Fruit fly (Drosophila melanogaster) whole organism, embryonic: ENCODE results near the gene CG43993.

Source experiments
- ATbp ChIP-seq: fragments of 200-800 bp; sonication (Bioruptor generic); optimal IDR thresholded peaks from 2 replicates; lab custom pipeline; 2017; ENCODE audit warnings: missing biosample characterization, mild to moderate bottlenecking, missing genetic modification characterization, missing genetic modification reagents
- B-H2 ChIP-seq: fragments of 200-800 bp; sonication (Bioruptor generic); optimal IDR thresholded peaks from 2 replicates; lab custom pipeline; 2018; ENCODE audit warnings: missing biosample characterization, mild to moderate bottlenecking, missing genetic modification characterization
- Bdp1 ChIP-seq: fragments of 200-800 bp; sonication (Bioruptor generic); optimal IDR thresholded peaks from 3 replicates; lab custom pipeline; 2016; ENCODE audit warnings: missing biosample characterization, missing genetic modification characterization
- Bgb ChIP-seq: fragments of 200-800 bp; sonication (Bioruptor generic); IDR thresholded peaks from 2 replicates; pipeline ENCODE4 v1.3.6; 2022; ENCODE audit warnings: missing biosample characterization, missing genetic modification characterization; ENCODE audit not compliant: partially characterized antibody
- CG11695 ChIP-seq: fragments of 200-800 bp; sonication (Bioruptor generic); IDR thresholded peaks from 3 replicates; pipeline ENCODE4 v1.3.6; 2022; ENCODE audit warnings: missing biosample characterization, missing genetic modification characterization
- CG14014 ChIP-seq: fragments of 200-800 bp; sonication (Bioruptor generic); IDR thresholded peaks from 2 replicates; pipeline ENCODE4 v1.3.6; 2022; ENCODE audit warnings: missing biosample characterization, missing genetic modification characterization
- CG15011 ChIP-seq: fragments of 200-800 bp; sonication (Bioruptor generic); optimal IDR thresholded peaks from 3 replicates; lab custom pipeline; 2018; ENCODE audit warnings: missing biosample characterization, mild to moderate bottlenecking, missing genetic modification characterization
- CG34224 ChIP-seq: fragments of 200-800 bp; sonication (Bioruptor generic); IDR thresholded peaks from 3 replicates; pipeline ENCODE4 v1.3.6; 2022; ENCODE audit warnings: missing biosample characterization, missing genetic modification characterization; ENCODE audit not compliant: partially characterized antibody
- CG4360 ChIP-seq: fragments of 200-800 bp; sonication (Bioruptor generic); IDR thresholded peaks from 2 replicates; pipeline ENCODE4 v1.3.6; 2022; ENCODE audit warnings: missing biosample characterization, missing genetic modification characterization
- CG43689 ChIP-seq: fragments of 200-800 bp; sonication (Bioruptor generic); IDR thresholded peaks from 2 replicates; pipeline ENCODE4 v1.3.6; 2022; ENCODE audit warnings: missing biosample characterization, missing genetic modification characterization
- CG4617 ChIP-seq: fragments of 200-800 bp; sonication (Bioruptor generic); optimal IDR thresholded peaks from 3 replicates; lab custom pipeline; 2016; ENCODE audit warnings: missing biosample characterization, missing genetic modification characterization, borderline replicate concordance
- CG6689 ChIP-seq: fragments of 200-800 bp; sonication (Bioruptor generic); IDR thresholded peaks from 2 replicates; pipeline ENCODE4 v1.3.6; 2022; ENCODE audit warnings: missing biosample characterization, missing genetic modification characterization
- CG7928 ChIP-seq: fragments of 200-800 bp; sonication (Bioruptor generic); optimal IDR thresholded peaks from 2 replicates; lab custom pipeline; 2017; ENCODE audit warnings: missing biosample characterization, mild to moderate bottlenecking, missing genetic modification characterization
- CG8290 ChIP-seq, 3 experiments: fragments of 200-800 bp; sonication (Bioruptor generic); optimal IDR thresholded peaks; 2 replicates each; lab custom pipeline; 2016 to 2019; ENCODE audit warnings: missing biosample characterization in 3 of 3, missing genetic modification characterization in 3 of 3, mild to moderate bottlenecking in 2 of 3, moderate library complexity in 1 of 3
- CG8359 ChIP-seq: fragments of 200-800 bp; sonication (Bioruptor generic); optimal IDR thresholded peaks from 2 replicates; lab custom pipeline; 2017; ENCODE audit warnings: missing biosample characterization, mild to moderate bottlenecking, missing genetic modification characterization, borderline replicate concordance
- CG8388 ChIP-seq: fragments of 200-800 bp; sonication (Bioruptor generic); optimal IDR thresholded peaks from 2 replicates; lab custom pipeline; 2019; ENCODE audit warnings: missing biosample characterization, mild to moderate bottlenecking, missing genetic modification characterization, moderate library complexity
- CG8924 ChIP-seq: fragments of 200-800 bp; optimal IDR thresholded peaks from 3 replicates; lab custom pipeline; 2019; ENCODE audit warnings: missing biosample characterization, mild to moderate bottlenecking, missing genetic modification characterization, moderate library complexity
- Dbx ChIP-seq: fragments of 200-800 bp; sonication (Bioruptor generic); IDR thresholded peaks from 3 replicates; pipeline ENCODE4 v1.3.6; 2022; ENCODE audit warnings: missing biosample characterization, missing genetic modification characterization
- Fer1 ChIP-seq: fragments of 200-800 bp; sonication (Bioruptor generic); optimal IDR thresholded peaks from 2 replicates; lab custom pipeline; 2017; ENCODE audit warnings: missing biosample characterization, mild to moderate bottlenecking, missing genetic modification characterization
- GATAe ChIP-seq: fragments of 200-800 bp; sonication (Bioruptor generic); conservative IDR thresholded peaks from 2 replicates; pipeline ENCODE4 v1.3.6; 2022; ENCODE audit warnings: missing biosample characterization, missing genetic modification characterization
- Hand ChIP-seq: fragments of 200-800 bp; sonication (Bioruptor generic); optimal IDR thresholded peaks from 2 replicates; lab custom pipeline; 2017; ENCODE audit warnings: mild to moderate bottlenecking, missing biosample characterization, missing genetic modification reagents, missing genetic modification characterization
- Hmr ChIP-seq: fragments of 200-800 bp; sonication (Bioruptor generic); optimal IDR thresholded peaks from 3 replicates; lab custom pipeline; 2017; ENCODE audit warnings: mild to moderate bottlenecking, missing biosample characterization, missing genetic modification reagents, missing genetic modification characterization
- Hr78 ChIP-seq, 2 experiments: fragments of 200-800 bp in 1 of 2; fragments of >200 bp in 1 of 2; sonication (Bioruptor generic) in 1 of 2; optimal IDR thresholded peaks; 2 replicates each; lab custom pipeline; 2017 to 2019; ENCODE audit warnings: missing biosample characterization in 2 of 2, missing genetic modification characterization in 2 of 2, mild to moderate bottlenecking in 1 of 2, moderate library complexity in 1 of 2
- NFAT ChIP-seq: fragments of 200-800 bp; sonication (Bioruptor generic); IDR thresholded peaks from 2 replicates; pipeline ENCODE4 v1.3.6; 2022; ENCODE audit warnings: missing biosample characterization, missing genetic modification characterization
- Ravus ChIP-seq: fragments of 200-800 bp; sonication (Bioruptor generic); IDR thresholded peaks from 2 replicates; pipeline ENCODE4 v1.3.6; 2022; ENCODE audit warnings: missing biosample characterization, missing genetic modification characterization
- Sox100B ChIP-seq: fragments of 200-800 bp; sonication (Bioruptor generic); optimal IDR thresholded peaks from 3 replicates; lab custom pipeline; 2018; ENCODE audit warnings: missing biosample characterization, mild to moderate bottlenecking, missing genetic modification characterization
- Taf1 ChIP-seq: fragments of 200-800 bp; sonication (Bioruptor generic); IDR thresholded peaks from 2 replicates; pipeline ENCODE4 v1.3.6; 2022; ENCODE audit warnings: missing biosample characterization, missing genetic modification characterization
- Vsx1 ChIP-seq: fragments of 200-800 bp; sonication (Bioruptor generic); optimal IDR thresholded peaks from 2 replicates; lab custom pipeline; 2017; ENCODE audit warnings: missing biosample characterization, mild to moderate bottlenecking, missing genetic modification characterization, missing genetic modification reagents
- ara ChIP-seq: fragments of 200-800 bp; sonication (Bioruptor generic); IDR thresholded peaks from 2 replicates; pipeline ENCODE4 v1.3.6; 2022; ENCODE audit warnings: missing biosample characterization, missing genetic modification characterization
- ash1 ChIP-seq: fragments of 200-800 bp; sonication (Bioruptor generic); optimal IDR thresholded peaks from 2 replicates; lab custom pipeline; 2018; ENCODE audit warnings: missing biosample characterization, mild to moderate bottlenecking, missing genetic modification characterization
- chif ChIP-seq, 2 experiments: fragments of 200-800 bp; sonication (Bioruptor generic); optimal IDR thresholded peaks; 3 replicates each; lab custom pipeline; 2016; ENCODE audit warnings: missing biosample characterization in 2 of 2, missing genetic modification characterization in 2 of 2
- crc ChIP-seq: fragments of 200-800 bp; sonication (Bioruptor generic); optimal IDR thresholded peaks from 2 replicates; lab custom pipeline; 2016; ENCODE audit warnings: missing biosample characterization, missing genetic modification characterization
- eyg ChIP-seq: fragments of 200-800 bp; sonication (Bioruptor generic); optimal IDR thresholded peaks from 3 replicates; lab custom pipeline; 2016; ENCODE audit warnings: missing biosample characterization, missing genetic modification characterization
- fd96Cb ChIP-seq: fragments of 200-800 bp; sonication (Bioruptor generic); optimal IDR thresholded peaks from 2 replicates; lab custom pipeline; 2018; ENCODE audit warnings: missing biosample characterization, mild to moderate bottlenecking, missing genetic modification characterization, moderate library complexity
- fu2 ChIP-seq: fragments of 200-800 bp; sonication (Bioruptor generic); optimal IDR thresholded peaks from 2 replicates; lab custom pipeline; 2016; ENCODE audit warnings: missing biosample characterization, missing genetic modification characterization
- gem ChIP-seq: fragments of 200-800 bp; sonication (Bioruptor generic); optimal IDR thresholded peaks from 2 replicates; lab custom pipeline; 2019; ENCODE audit warnings: missing biosample characterization, mild to moderate bottlenecking, missing genetic modification characterization, moderate library complexity
- her ChIP-seq: fragments of 200-800 bp; sonication (Bioruptor generic); optimal IDR thresholded peaks from 2 replicates; lab custom pipeline; 2016; ENCODE audit warnings: missing biosample characterization, missing genetic modification characterization
- hkb ChIP-seq, 2 experiments: fragments of 200-800 bp in 1 of 2; fragments of >200 bp in 1 of 2; sonication (Bioruptor generic) in 1 of 2; IDR thresholded peaks in 1 of 2; optimal IDR thresholded peaks in 1 of 2; 2 replicates each; pipeline versions ENCODE4 v1.3.6 to Lab custom; 2017 to 2022; ENCODE audit warnings: missing biosample characterization in 1 of 2, missing genetic modification characterization in 1 of 2
- ind ChIP-seq: fragments of 200-800 bp; sonication (Bioruptor generic); optimal IDR thresholded peaks from 3 replicates; lab custom pipeline; 2016; ENCODE audit warnings: missing biosample characterization, missing genetic modification characterization
- lola ChIP-seq, 3 experiments: fragments of >200 bp in 2 of 3; fragments of 200-800 bp in 1 of 3; sonication (Bioruptor generic) in 1 of 3; optimal IDR thresholded peaks; 2 replicates each; lab custom pipeline; 2017 to 2019; ENCODE audit warnings: missing biosample characterization in 3 of 3, missing genetic modification characterization in 3 of 3, mild to moderate bottlenecking in 1 of 3, moderate library complexity in 1 of 3
- luna ChIP-seq: fragments of 200-800 bp; sonication (Bioruptor generic); optimal IDR thresholded peaks from 2 replicates; lab custom pipeline; 2016; ENCODE audit warnings: missing biosample characterization, missing genetic modification characterization
- run ChIP-seq: fragments of 200-800 bp; sonication (Bioruptor generic); optimal IDR thresholded peaks from 3 replicates; lab custom pipeline; 2018; ENCODE audit warnings: missing biosample characterization, mild to moderate bottlenecking, missing genetic modification characterization
- sens ChIP-seq: fragments of 200-800 bp; sonication (Bioruptor generic); peaks from one replicate; lab custom pipeline; 2016; ENCODE audit warnings: missing biosample characterization, missing genetic modification characterization
- slp2 ChIP-seq: fragments of 200-800 bp; sonication (Bioruptor generic); optimal IDR thresholded peaks from 2 replicates; lab custom pipeline; 2016; ENCODE audit warnings: missing biosample characterization, missing genetic modification characterization
- wek ChIP-seq: fragments of 200-800 bp; sonication (Bioruptor generic); optimal IDR thresholded peaks from 3 replicates; lab custom pipeline; 2018; ENCODE audit warnings: missing biosample characterization, mild to moderate bottlenecking, missing genetic modification characterization, moderate library complexity
- yki ChIP-seq: fragments of >200 bp; optimal IDR thresholded peaks from 3 replicates; lab custom pipeline; 2018
- zf30C ChIP-seq: fragments of 200-800 bp; sonication (Bioruptor generic); optimal IDR thresholded peaks from 3 replicates; lab custom pipeline; 2018; ENCODE audit warnings: missing biosample characterization, mild to moderate bottlenecking, missing genetic modification characterization

The CG43993 gene

dm6 chr3L:12056286-12057178 is 24.2 kb downstream of the CG43993 start (continued):
- TF ChIP-seq Hr78 (GFP tag; optimal IDR thresholded peaks at IDR 0.05; lab: Kevin White, UChicago) (peak in 1 of 2 experiments; percentile 59), Hand (GFP tag; lab: Kevin White, UChicago) (peak; percentile 27), Dbx (0 out of 3 replicates have a peak, but pooled peaks have one; percentile 19), her (GFP tag; lab: Kevin White, UChicago) (peak; percentile 24), hkb (optimal IDR thresholded peaks at IDR 0.05; lab: Kevin White, UChicago) (no peak), hkb (GFP tag; IDR thresholded peaks at IDR 0.05; lab: Robert Waterston, UW) (0 out of 2 replicates have a peak, but pooled peaks have one; percentile 46), Fer1 (GFP tag; lab: Kevin White, UChicago) (peak; percentile 62), fd96Cb (tag; lab: Kevin White, UChicago) (peak; percentile 85), eyg (peak; percentile 33), CG43689 (GFP tag; lab: Robert Waterston, UW) (no peak), zf30C (no peak), Ravus (GFP tag; lab: Robert Waterston, UW) (peak; percentile 12), crc (peak; percentile 50), wek (GFP tag; lab: Kevin White, UChicago) (no peak), sens (GFP tag; lab: Kevin White, UChicago) (peak; percentile 97), Hmr (GFP tag; lab: Kevin White, UChicago) (peak; percentile 68), CG11695 (GFP tag; lab: Robert Waterston, UW) (no peak; the same call in 1 of the 3 replicates), Bdp1 (peak; percentile 32), Sox100B (GFP tag; lab: Kevin White, UChicago) (peak; percentile 83), CG8924 (tag; lab: Kevin White, UChicago) (peak; percentile 66), GATAe (peak; percentile 73), Vsx1 (peak; percentile 57), fu2 (GFP tag; lab: Kevin White, UChicago) (peak; percentile 33), CG6689 (peak; percentile 76), CG15011 (GFP tag; lab: Kevin White, UChicago) (peak; percentile 67), slp2 (GFP tag; lab: Kevin White, UChicago) (peak; percentile 70), B-H2 (GFP tag; lab: Kevin White, UChicago) (no peak), CG34224 (GFP tag; lab: Robert Waterston, UW) (peak; percentile 42; the same call in 1 of the 3 replicates), run (tag; lab: Kevin White, UChicago) (peak; percentile 54), ash1 (no peak), CG14014 (GFP tag; lab: Robert Waterston, UW) (0 out of 2 replicates have a peak, but pooled peaks have one; percentile 18), yki (lab: Kevin White, UChicago) (no peak), luna (GFP tag; lab: Kevin White, UChicago) (no peak), chif (GFP tag; optimal IDR thresholded peaks at IDR 0.05; lab: Kevin White, UChicago) (peak; percentile 52 to 78), Bgb (GFP tag; lab: Robert Waterston, UW) (peak; percentile 55; the same call in 1 of the 2 replicates), gem (tag; lab: Kevin White, UChicago) (peak; percentile 89), Taf1 (GFP tag; lab: Robert Waterston, UW) (no peak), CG8359 (GFP tag; lab: Kevin White, UChicago) (peak; percentile 20), CG8290 (GFP tag; optimal IDR thresholded peaks at IDR 0.05; lab: Kevin White, UChicago) (no peak), CG8290 (tag; optimal IDR thresholded peaks at IDR 0.05; lab: Kevin White, UChicago) (no peak), NFAT (GFP tag; lab: Robert Waterston, UW) (no peak), ara (GFP tag; lab: Robert Waterston, UW) (peak; percentile 18; the same call in 1 of the 2 replicates), lola (GFP tag; optimal IDR thresholded peaks at IDR 0.05; lab: Kevin White, UChicago) (peak in 1 of 3 experiments; percentile 75), CG8388 (GFP tag; lab: Kevin White, UChicago) (peak; percentile 67), CG4617 (GFP tag; lab: Kevin White, UChicago) (no peak), ATbp (GFP tag; lab: Kevin White, UChicago) (peak; percentile 78), CG7928 (GFP tag; lab: Kevin White, UChicago) (peak; percentile 28), ind (GFP tag; lab: Kevin White, UChicago) (peak; percentile 65), CG4360 (GFP tag; lab: Robert Waterston, UW) (no peak)
